Fruit fly (Drosophila melanogaster) whole organism, embryonic: Measurements from ENCODE around the gene CG18542.

ENCODE experiments used
- Adf1 ChIP-seq: fragments of 200-800 bp; sonication (Bioruptor generic); IDR thresholded peaks from 2 replicates; pipeline ENCODE4 v1.3.6; 2022; ENCODE audit warnings: missing biosample characterization, missing genetic modification characterization
- CG13123 ChIP-seq: fragments of 200-800 bp; sonication (Bioruptor generic); optimal IDR thresholded peaks from 2 replicates; lab custom pipeline; 2016; ENCODE audit warnings: missing biosample characterization, missing genetic modification characterization
- CG13287 ChIP-seq: fragments of 200-800 bp; sonication (Bioruptor generic); IDR thresholded peaks from 2 replicates; pipeline ENCODE4 v1.3.6; 2022; ENCODE audit warnings: missing biosample characterization, missing genetic modification characterization; ENCODE audit not compliant: partially characterized antibody
- CG15514 ChIP-seq: fragments of 200-800 bp; sonication (Bioruptor generic); optimal IDR thresholded peaks from 3 replicates; lab custom pipeline; 2017; ENCODE audit warnings: missing biosample characterization, missing genetic modification characterization, mild to moderate bottlenecking, moderate library complexity, missing genetic modification reagents
- CG18262 ChIP-seq: fragments of 200-800 bp; optimal IDR thresholded peaks from 3 replicates; lab custom pipeline; 2019; ENCODE audit warnings: missing biosample characterization, mild to moderate bottlenecking, missing genetic modification characterization, moderate library complexity
- CG2199 ChIP-seq: fragments of 200-800 bp; sonication (Bioruptor generic); IDR thresholded peaks from 3 replicates; pipeline ENCODE4 v1.3.6; 2022; ENCODE audit warnings: missing biosample characterization, missing genetic modification characterization
- CG3847 ChIP-seq: fragments of 200-800 bp; sonication (Bioruptor generic); IDR thresholded peaks from 2 replicates; pipeline ENCODE4 v1.3.6; 2022; ENCODE audit warnings: missing biosample characterization, missing genetic modification characterization
- CG6765 ChIP-seq: fragments of 200-800 bp; sonication (Bioruptor generic); optimal IDR thresholded peaks from 3 replicates; lab custom pipeline; 2017; ENCODE audit warnings: missing biosample characterization, mild to moderate bottlenecking, missing genetic modification characterization
- D19B ChIP-seq: fragments of 200-800 bp; sonication (Bioruptor generic); optimal IDR thresholded peaks from 2 replicates; lab custom pipeline; 2017; ENCODE audit warnings: missing biosample characterization, mild to moderate bottlenecking, missing genetic modification characterization
- HLH54F ChIP-seq: fragments of 200-800 bp; sonication (Bioruptor generic); optimal IDR thresholded peaks from 3 replicates; lab custom pipeline; 2016; ENCODE audit warnings: missing biosample characterization, missing genetic modification characterization
- Usf ChIP-seq: fragments of 200-800 bp; sonication (Bioruptor generic); optimal IDR thresholded peaks from 2 replicates; lab custom pipeline; 2017; ENCODE audit warnings: missing genotype, missing biosample characterization, missing genetic modification characterization
- caup ChIP-seq: fragments of 200-800 bp; sonication (Bioruptor generic); optimal IDR thresholded peaks from 3 replicates; lab custom pipeline; 2017; ENCODE audit warnings: missing biosample characterization, mild to moderate bottlenecking, missing genetic modification characterization, moderate library complexity; ENCODE audit not compliant: severe bottlenecking
- kay ChIP-seq: fragments of 200-800 bp; sonication (Bioruptor generic); optimal IDR thresholded peaks from 2 replicates; lab custom pipeline; 2016; ENCODE audit warnings: missing biosample characterization, missing genetic modification characterization
- so ChIP-seq: fragments of 200-800 bp; sonication (Bioruptor generic); IDR thresholded peaks from 3 replicates; pipeline ENCODE4 v1.3.6; 2022; ENCODE audit warnings: missing biosample characterization, missing genetic modification characterization

- 0 out of 3 replicates have a peak, but pooled peaks have one; percentile 45 for TF ChIP-seq CG2199 (GFP tag; lab: Robert Waterston, UW)
- no peak for TF ChIP-seq CG6765 (GFP tag; lab: Kevin White, UChicago)
- no peak for TF ChIP-seq so (GFP tag; lab: Robert Waterston, UW)
- no peak for TF ChIP-seq Adf1 (GFP tag; lab: Robert Waterston, UW)
- no peak for TF ChIP-seq Usf (GFP tag; lab: Kevin White, UChicago)
- no peak for TF ChIP-seq CG15514 (GFP tag; lab: Kevin White, UChicago)
- TF ChIP-seq D19B: no peak
- TF ChIP-seq kay (GFP tag; lab: Kevin White, UChicago): no peak
- no peak for TF ChIP-seq CG13287 (GFP tag; lab: Robert Waterston, UW)
- TF ChIP-seq CG18262 (tag; lab: Kevin White, UChicago): no peak
- no peak for TF ChIP-seq caup
- TF ChIP-seq HLH54F (GFP tag; lab: Kevin White, UChicago): no peak
- TF ChIP-seq CG13123 (GFP tag; lab: Kevin White, UChicago): no peak
- TF ChIP-seq CG3847 (GFP tag; lab: Robert Waterston, UW): no peak
Observed at dm6 chr3R:9733150-9733549, 47.6 kb downstream of the CG18542 start, which contains the start of gene alphaTub85E.
